Worm (Caenorhabditis elegans) whole organism, mixed stage, embryonic: Measurements from ENCODE around the gene kcc-2.
A peak's percentile ranks its signal among the peaks of the same experiment; 100 is the strongest.

Experiments used
- M03D4.4 ChIP-seq: sonication (generic microtip); optimal IDR thresholded peaks from 2 replicates; lab custom pipeline; 2017; ENCODE audit warnings: mild to moderate bottlenecking, missing genetic modification characterization, missing compliant biosample characterization
- bed-3 ChIP-seq: fragments of 200-800 bp; sonication (Bioruptor generic); optimal IDR thresholded peaks from 3 replicates; lab custom pipeline; 2018; ENCODE audit warnings: mild to moderate bottlenecking, missing genetic modification characterization, moderate library complexity, missing compliant biosample characterization
- blmp-1 ChIP-seq: fragments of 150-350 bp; optimal IDR thresholded peaks from 2 replicates; lab custom pipeline; 2014; ENCODE audit warnings: missing biosample characterization, missing genetic modification characterization
- ceh-39 ChIP-seq: fragments of 150-350 bp; optimal IDR thresholded peaks from 2 replicates; lab custom pipeline; 2014; ENCODE audit warnings: missing biosample characterization, missing genetic modification characterization
- ceh-43 ChIP-seq: fragments of 200-800 bp; sonication (Bioruptor generic); optimal IDR thresholded peaks from 2 replicates; lab custom pipeline; 2018; ENCODE audit warnings: mild to moderate bottlenecking, missing genetic modification characterization, moderate library complexity, missing compliant biosample characterization
- ces-1 ChIP-seq: fragments of 150-350 bp; optimal IDR thresholded peaks from 2 replicates; lab custom pipeline; 2014; ENCODE audit warnings: missing biosample characterization, missing genetic modification reagents, missing genetic modification characterization
- cnd-1 ChIP-seq: fragments of 200-800 bp; sonication (Bioruptor generic); optimal IDR thresholded peaks from 2 replicates; lab custom pipeline; 2018; ENCODE audit warnings: mild to moderate bottlenecking, missing genetic modification characterization, missing compliant biosample characterization
- drap-1 ChIP-seq: fragments of 200-800 bp; sonication (Bioruptor generic); optimal IDR thresholded peaks from 3 replicates; lab custom pipeline; 2018; ENCODE audit warnings: mild to moderate bottlenecking, missing genetic modification characterization, missing compliant biosample characterization
- elt-1 ChIP-seq: sonication (generic microtip); optimal IDR thresholded peaks from 2 replicates; lab custom pipeline; 2017; ENCODE audit warnings: missing genetic modification characterization, mild to moderate bottlenecking, missing compliant biosample characterization, antibody characterized with exemption, moderate library complexity, borderline replicate concordance; ENCODE audit not compliant: insufficient read depth
- elt-3 ChIP-seq: fragments of 150-350 bp; optimal IDR thresholded peaks from 2 replicates; lab custom pipeline; 2014; ENCODE audit warnings: missing biosample characterization, missing genetic modification characterization
- ham-2 ChIP-seq: fragments of 200-800 bp; sonication (Bioruptor generic); optimal IDR thresholded peaks from 2 replicates; lab custom pipeline; 2018; ENCODE audit warnings: mild to moderate bottlenecking, missing genetic modification characterization, missing compliant biosample characterization
- hlh-1 ChIP-seq: fragments of 150-350 bp; optimal IDR thresholded peaks from 2 replicates; lab custom pipeline; 2014; ENCODE audit warnings: missing biosample characterization, missing genetic modification reagents, missing genetic modification characterization
- lin-32 ChIP-seq: fragments of 200-800 bp; sonication (Bioruptor generic); optimal IDR thresholded peaks from 2 replicates; lab custom pipeline; 2018; ENCODE audit warnings: mild to moderate bottlenecking, missing genetic modification characterization, missing compliant biosample characterization
- lsy-2 ChIP-seq: fragments of 150-350 bp; optimal IDR thresholded peaks from 2 replicates; lab custom pipeline; 2014; ENCODE audit warnings: missing biosample characterization, missing genetic modification characterization
- mab-5 ChIP-seq: fragments of 150-350 bp; optimal IDR thresholded peaks from 2 replicates; lab custom pipeline; 2014; ENCODE audit warnings: missing biosample characterization, missing genetic modification characterization
- mep-1 ChIP-seq: fragments of 150-350 bp; optimal IDR thresholded peaks from 2 replicates; lab custom pipeline; 2017; ENCODE audit warnings: missing biosample characterization, missing genetic modification reagents, missing genetic modification characterization, inconsistent platforms
- mls-2 ChIP-seq: sonication (generic microtip); optimal IDR thresholded peaks from 2 replicates; lab custom pipeline; 2016; ENCODE audit warnings: mild to moderate bottlenecking, missing genetic modification characterization, moderate library complexity, missing compliant biosample characterization
- nhr-2 ChIP-seq: fragments of 150-350 bp; optimal IDR thresholded peaks from 2 replicates; lab custom pipeline; 2014; ENCODE audit warnings: missing biosample characterization, missing genetic modification characterization
- nhr-237 ChIP-seq: fragments of 150-350 bp; optimal IDR thresholded peaks from 2 replicates; lab custom pipeline; 2014; ENCODE audit warnings: missing biosample characterization, missing genetic modification characterization
- nhr-28 ChIP-seq: fragments of 150-350 bp; optimal IDR thresholded peaks from 2 replicates; lab custom pipeline; 2014; ENCODE audit warnings: missing biosample characterization, missing genetic modification characterization
- nhr-76 ChIP-seq: sonication (generic microtip); optimal IDR thresholded peaks from 2 replicates; lab custom pipeline; 2017; ENCODE audit warnings: missing biosample characterization, missing genetic modification characterization
- pha-4 ChIP-seq: fragments of 150-350 bp; optimal IDR thresholded peaks from 2 replicates; lab custom pipeline; 2018; ENCODE audit warnings: missing biosample characterization, missing genetic modification reagents, missing genetic modification characterization
- sem-2 ChIP-seq: fragments of 200-800 bp; sonication (Bioruptor generic); optimal IDR thresholded peaks from 2 replicates; lab custom pipeline; 2018; ENCODE audit warnings: mild to moderate bottlenecking, missing genetic modification characterization, missing compliant biosample characterization
- snpc-4 ChIP-seq: fragments of 150-350 bp; optimal IDR thresholded peaks from 2 replicates; lab custom pipeline; 2014; ENCODE audit warnings: missing biosample characterization, missing genetic modification characterization
- sptf-1 ChIP-seq: sonication (generic microtip); optimal IDR thresholded peaks from 2 replicates; lab custom pipeline; 2017; ENCODE audit warnings: mild to moderate bottlenecking, missing genetic modification characterization, moderate library complexity, missing compliant biosample characterization
- tbx-8 ChIP-seq: fragments of 200-800 bp; sonication (Bioruptor generic); optimal IDR thresholded peaks from 2 replicates; lab custom pipeline; 2018; ENCODE audit warnings: mild to moderate bottlenecking, missing genetic modification characterization, moderate library complexity, missing compliant biosample characterization
- unc-120 ChIP-seq: sonication (generic microtip); optimal IDR thresholded peaks from 2 replicates; lab custom pipeline; 2017; ENCODE audit warnings: missing genetic modification characterization, missing compliant biosample characterization; ENCODE audit not compliant: poor library complexity, severe bottlenecking
- unc-39 ChIP-seq: fragments of 150-350 bp; optimal IDR thresholded peaks from 2 replicates; lab custom pipeline; 2014; ENCODE audit warnings: missing biosample characterization, missing genetic modification characterization
- unc-62 ChIP-seq: fragments of 150-350 bp; optimal IDR thresholded peaks from 2 replicates; lab custom pipeline; 2014; ENCODE audit warnings: missing biosample characterization, missing genetic modification reagents, missing genetic modification characterization
- zip-8 ChIP-seq: fragments of 150-350 bp; optimal IDR thresholded peaks from 2 replicates; lab custom pipeline; 2014; ENCODE audit warnings: missing biosample characterization, missing genetic modification characterization
- ztf-11 ChIP-seq: fragments of 150-350 bp; optimal IDR thresholded peaks from 2 replicates; lab custom pipeline; 2014; ENCODE audit warnings: missing biosample characterization, missing genetic modification characterization

The kcc-2 gene

DNA sequence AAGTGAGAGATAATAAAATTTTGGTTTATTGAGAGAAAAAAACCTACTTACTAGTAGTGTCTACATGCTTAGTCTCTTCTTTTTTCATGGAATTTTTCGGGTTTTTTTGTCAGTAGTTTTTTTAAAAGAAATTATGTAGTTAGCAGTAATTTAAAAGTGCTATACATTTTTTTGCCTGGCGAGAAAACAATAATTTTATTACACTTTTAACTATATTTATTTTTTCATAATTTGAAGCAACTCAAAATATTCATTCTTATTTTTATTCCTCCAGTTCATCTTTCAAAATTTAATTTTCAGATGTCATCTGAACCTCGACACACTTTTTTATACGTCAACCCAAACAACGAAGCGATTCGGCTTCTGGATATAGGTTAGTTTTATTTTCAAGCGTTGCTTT is at the start of gene kcc-2:
Gene kcc-2, plus strand, starts transcription at position 301 of the 400 bp plus-strand sequence.
- TF ChIP-seq ces-1 (GFP tag; lab: Kevin White, UChicago) (no peak), cnd-1 (tag; lab: Kevin White, UChicago) (no peak), nhr-76 (tag; lab: Kevin White, UChicago) (no peak), mep-1 (no peak), lin-32 (GFP tag; lab: Kevin White, UChicago) (no peak), nhr-28 (tag; lab: Kevin White, UChicago) (no peak), drap-1 (GFP tag; lab: Kevin White, UChicago) (no peak), hlh-1 (tag; lab: Kevin White, UChicago) (no peak)

DNA sequence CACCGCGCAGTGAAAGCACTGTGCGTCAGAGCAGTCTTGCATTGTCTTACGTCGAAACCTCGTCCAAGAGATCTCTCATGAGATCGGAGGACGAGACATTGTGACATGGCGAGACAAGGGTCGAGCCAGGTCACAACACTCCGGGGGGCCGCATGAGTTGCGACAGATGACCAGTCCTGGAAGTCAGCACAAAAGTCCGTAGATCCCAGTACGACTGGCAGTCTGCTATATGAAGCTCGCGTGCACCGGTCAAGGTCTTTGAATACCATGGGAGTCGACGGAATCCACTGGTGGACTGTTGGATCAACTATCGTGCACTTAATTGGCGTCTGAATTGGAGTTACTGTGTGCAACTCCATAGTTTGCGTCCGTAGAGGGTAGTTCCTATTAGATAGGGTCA is 35.1 kb upstream of the kcc-2 start:
- TF ChIP-seq lin-32 (GFP tag; lab: Kevin White, UChicago), result no peak
- TF ChIP-seq M03D4.4 (tag; lab: Kevin White, UChicago), result no peak
- TF ChIP-seq mls-2, result no peak
- TF ChIP-seq mab-5 (tag; lab: Kevin White, UChicago), result no peak
- TF ChIP-seq elt-3 (tag; lab: Kevin White, UChicago), result no peak
- no peak for TF ChIP-seq hlh-1 (tag; lab: Kevin White, UChicago)

- no peak for TF ChIP-seq sem-2
- TF ChIP-seq ceh-39, result no peak
- no peak for TF ChIP-seq hlh-1 (tag; lab: Kevin White, UChicago)
- TF ChIP-seq, all 35 proteins: peak for 0
These were observed 30.5 kb upstream of the kcc-2 start for ce11 chrIV:6010274-6010673.

ce11 chrIV:6011545-6011944 is 29.2 kb upstream of the kcc-2 start, which contains the start of gene C46G7.5:
C46G7.5 (minus strand) TSS chrIV:6011645.
- TF ChIP-seq sem-2 (no peak), nhr-237 (no peak), mep-1 (no peak), unc-39 (no peak), lsy-2 (tag; lab: Kevin White, UChicago) (no peak), nhr-2 (no peak), ham-2 (GFP tag; lab: Kevin White, UChicago) (no peak), ceh-43 (GFP tag; lab: Kevin White, UChicago) (no peak), zip-8 (no peak), sptf-1 (no peak), pha-4 (tag; lab: Kevin White, UChicago) (no peak), lin-32 (GFP tag; lab: Kevin White, UChicago) (no peak), hlh-1 (tag; lab: Kevin White, UChicago) (no peak), M03D4.4 (tag; lab: Kevin White, UChicago) (no peak), blmp-1 (no peak), elt-1 (tag; lab: Kevin White, UChicago) (no peak), cnd-1 (tag; lab: Kevin White, UChicago) (no peak)

ce11 chrIV:6013853-6014252 is 26.9 kb upstream of the kcc-2 start:
- TF ChIP-seq unc-62 (GFP tag; lab: Kevin White, UChicago) (peak; percentile 86), sptf-1 (no peak), cnd-1 (tag; lab: Kevin White, UChicago) (no peak), sem-2 (no peak), unc-120 (tag; lab: Kevin White, UChicago) (peak; percentile 64), ceh-39 (no peak), ceh-43 (GFP tag; lab: Kevin White, UChicago) (no peak), tbx-8 (no peak), hlh-1 (tag; lab: Kevin White, UChicago) (peak; percentile 70)

ce11 chrIV:6014895-6015294 is 25.9 kb upstream of the kcc-2 start, which contains the start of gene C46G7.2:
C46G7.2 (plus strand) TSS chrIV:6015195.
- TF ChIP-seq nhr-76 (tag; lab: Kevin White, UChicago) (no peak), hlh-1 (tag; lab: Kevin White, UChicago) (no peak), drap-1 (GFP tag; lab: Kevin White, UChicago) (no peak), elt-1 (tag; lab: Kevin White, UChicago) (no peak), ztf-11 (tag; lab: Kevin White, UChicago) (no peak), bed-3 (GFP tag; lab: Kevin White, UChicago) (no peak), nhr-28 (tag; lab: Kevin White, UChicago) (no peak), tbx-8 (no peak), snpc-4 (tag; lab: Kevin White, UChicago) (no peak)
